Fruit fly (Drosophila melanogaster) whole organism, embryonic: Measurements from ENCODE around the gene CG14511.
A peak's percentile ranks its signal among the peaks of the same experiment; 100 is the strongest.

Experiments used
- BEAF-32 ChIP-seq: fragments of 200-800 bp; sonication (Bioruptor generic); optimal IDR thresholded peaks from 3 replicates; lab custom pipeline; 2017; ENCODE audit warnings: missing biosample characterization, missing genetic modification characterization, mild to moderate bottlenecking, moderate library complexity, missing genetic modification reagents
- CG10267 ChIP-seq: fragments of 200-800 bp; sonication (Bioruptor generic); optimal IDR thresholded peaks from 2 replicates; lab custom pipeline; 2018; ENCODE audit warnings: missing biosample characterization, mild to moderate bottlenecking, missing genetic modification characterization, moderate library complexity
- CG10274 ChIP-seq: fragments of 200-800 bp; sonication (Bioruptor generic); optimal IDR thresholded peaks from 3 replicates; lab custom pipeline; 2017; ENCODE audit warnings: missing biosample characterization, mild to moderate bottlenecking, missing genetic modification characterization
- CG13624 ChIP-seq: fragments of 200-800 bp; sonication (Bioruptor generic); optimal IDR thresholded peaks from 2 replicates; lab custom pipeline; 2016; ENCODE audit warnings: missing biosample characterization, missing genetic modification characterization
- CG1603 ChIP-seq: fragments of 200-800 bp; sonication (Bioruptor generic); optimal IDR thresholded peaks from 2 replicates; lab custom pipeline; 2019; ENCODE audit warnings: missing biosample characterization, mild to moderate bottlenecking, missing genetic modification characterization, moderate library complexity
- CG16813 ChIP-seq: fragments of 200-800 bp; sonication (Bioruptor generic); IDR thresholded peaks from 3 replicates; pipeline ENCODE4 v1.3.6; 2022; ENCODE audit warnings: missing biosample characterization, missing genetic modification characterization; ENCODE audit not compliant: partially characterized antibody
- CG2116 ChIP-seq: fragments of 200-800 bp; sonication (Bioruptor generic); optimal IDR thresholded peaks from 3 replicates; lab custom pipeline; 2018; ENCODE audit warnings: missing biosample characterization, mild to moderate bottlenecking, missing genetic modification characterization
- CG43689 ChIP-seq: fragments of 200-800 bp; sonication (Bioruptor generic); IDR thresholded peaks from 2 replicates; pipeline ENCODE4 v1.3.6; 2022; ENCODE audit warnings: missing biosample characterization, missing genetic modification characterization
- CG6813 ChIP-seq: fragments of 200-800 bp; sonication (Bioruptor generic); optimal IDR thresholded peaks from 2 replicates; lab custom pipeline; 2017; ENCODE audit warnings: missing biosample characterization, missing genetic modification characterization, mild to moderate bottlenecking, moderate library complexity, missing genetic modification reagents
- CG8089 ChIP-seq: fragments of 200-800 bp; sonication (Bioruptor generic); optimal IDR thresholded peaks from 3 replicates; lab custom pipeline; 2016; ENCODE audit warnings: missing biosample characterization, missing genetic modification characterization
- CG8924 ChIP-seq: fragments of 200-800 bp; optimal IDR thresholded peaks from 3 replicates; lab custom pipeline; 2019; ENCODE audit warnings: missing biosample characterization, mild to moderate bottlenecking, missing genetic modification characterization, moderate library complexity
- Camta ChIP-seq: fragments of 200-800 bp; sonication (Bioruptor generic); optimal IDR thresholded peaks from 2 replicates; lab custom pipeline; 2016; ENCODE audit warnings: missing biosample characterization, missing genetic modification characterization
- Fer1 ChIP-seq: fragments of 200-800 bp; sonication (Bioruptor generic); optimal IDR thresholded peaks from 2 replicates; lab custom pipeline; 2017; ENCODE audit warnings: missing biosample characterization, mild to moderate bottlenecking, missing genetic modification characterization
- HLH4C ChIP-seq: fragments of 200-800 bp; sonication (Bioruptor generic); IDR thresholded peaks from 3 replicates; pipeline ENCODE4 v1.3.6; 2022; ENCODE audit warnings: missing biosample characterization, missing genetic modification characterization; ENCODE audit not compliant: partially characterized antibody
- HLHmδ ChIP-seq: fragments of 200-800 bp; sonication (Bioruptor generic); optimal IDR thresholded peaks from 2 replicates; lab custom pipeline; 2018; ENCODE audit warnings: missing biosample characterization, mild to moderate bottlenecking, missing genetic modification characterization, moderate library complexity
- Hey ChIP-seq: fragments of 200-800 bp; sonication (Bioruptor generic); optimal IDR thresholded peaks from 3 replicates; lab custom pipeline; 2018; ENCODE audit warnings: missing biosample characterization, mild to moderate bottlenecking, missing genetic modification characterization
- Hmr ChIP-seq: fragments of 200-800 bp; sonication (Bioruptor generic); optimal IDR thresholded peaks from 3 replicates; lab custom pipeline; 2017; ENCODE audit warnings: mild to moderate bottlenecking, missing biosample characterization, missing genetic modification reagents, missing genetic modification characterization
- Mes4 ChIP-seq: fragments of 200-800 bp; sonication (Bioruptor generic); optimal IDR thresholded peaks from 2 replicates; lab custom pipeline; 2016; ENCODE audit warnings: missing biosample characterization, missing genetic modification characterization
- NK7.1 ChIP-seq: fragments of 200-800 bp; sonication (Bioruptor generic); optimal IDR thresholded peaks from 3 replicates; lab custom pipeline; 2016; ENCODE audit warnings: missing biosample characterization, missing genetic modification characterization
- PHDP ChIP-seq: fragments of 200-800 bp; sonication (Bioruptor generic); optimal IDR thresholded peaks from 3 replicates; lab custom pipeline; 2018; ENCODE audit warnings: missing biosample characterization, mild to moderate bottlenecking, missing genetic modification characterization, moderate library complexity
- Side ChIP-seq: fragments of 200-800 bp; sonication (Bioruptor generic); optimal IDR thresholded peaks from 2 replicates; lab custom pipeline; 2016; ENCODE audit warnings: missing biosample characterization, missing genetic modification characterization
- Sry-β ChIP-seq: fragments of 200-800 bp; sonication (Bioruptor generic); optimal IDR thresholded peaks from 2 replicates; lab custom pipeline; 2018; ENCODE audit warnings: missing biosample characterization, mild to moderate bottlenecking, missing genetic modification characterization, moderate library complexity
- Stat92E ChIP-seq, 3 experiments: fragments of >200 bp in 2 of 3; fragments of 200-800 bp in 1 of 3; sonication (Bioruptor generic) in 1 of 3; optimal IDR thresholded peaks; 2 replicates each; lab custom pipeline; 2017 to 2019; ENCODE audit warnings: missing biosample characterization in 3 of 3, missing genetic modification characterization in 3 of 3, mild to moderate bottlenecking in 1 of 3, moderate library complexity in 1 of 3
- ab ChIP-seq: fragments of 200-800 bp; sonication (Bioruptor generic); optimal IDR thresholded peaks from 2 replicates; lab custom pipeline; 2016; ENCODE audit warnings: missing biosample characterization, missing genetic modification characterization
- aop ChIP-seq: fragments of 200-800 bp; sonication (Bioruptor generic); IDR thresholded peaks from 2 replicates; pipeline ENCODE4 v1.3.6; 2022; ENCODE audit warnings: missing biosample characterization, missing genetic modification characterization
- bcd ChIP-seq: fragments of 200-800 bp; sonication (Bioruptor generic); optimal IDR thresholded peaks from 2 replicates; lab custom pipeline; 2017; ENCODE audit warnings: missing biosample characterization, mild to moderate bottlenecking, missing genetic modification characterization
- bsh ChIP-seq, 2 experiments: fragments of 200-800 bp; sonication (Bioruptor generic); optimal IDR thresholded peaks; 2 replicates each; lab custom pipeline; 2017 to 2018; ENCODE audit warnings: mild to moderate bottlenecking in 2 of 2, missing biosample characterization in 2 of 2, missing genetic modification characterization in 2 of 2, moderate library complexity in 1 of 2
- chinmo ChIP-seq: fragments of 200-800 bp; sonication (Bioruptor generic); IDR thresholded peaks from 4 replicates; pipeline ENCODE4 v1.3.6; 2022; ENCODE audit warnings: missing biosample characterization, missing genetic modification characterization; ENCODE audit not compliant: partially characterized antibody
- crol ChIP-seq: fragments of 200-800 bp; sonication (Bioruptor generic); IDR thresholded peaks from 2 replicates; pipeline ENCODE4 v1.3.6; 2022; ENCODE audit warnings: missing biosample characterization, missing genetic modification characterization
- dysf ChIP-seq: fragments of 200-800 bp; sonication (Bioruptor generic); IDR thresholded peaks from 3 replicates; pipeline ENCODE4 v1.3.6; 2022; ENCODE audit warnings: missing biosample characterization, missing genetic modification characterization
- grau ChIP-seq: fragments of 200-800 bp; optimal IDR thresholded peaks from 3 replicates; lab custom pipeline; 2019; ENCODE audit warnings: missing biosample characterization, mild to moderate bottlenecking, missing genetic modification characterization, moderate library complexity
- ham ChIP-seq: fragments of 200-800 bp; sonication (Bioruptor generic); IDR thresholded peaks from 2 replicates; pipeline ENCODE4 v1.3.6; 2022; ENCODE audit warnings: missing biosample characterization, missing genetic modification characterization
- her ChIP-seq: fragments of 200-800 bp; sonication (Bioruptor generic); optimal IDR thresholded peaks from 2 replicates; lab custom pipeline; 2016; ENCODE audit warnings: missing biosample characterization, missing genetic modification characterization
- hkb ChIP-seq, 2 experiments: fragments of 200-800 bp in 1 of 2; fragments of >200 bp in 1 of 2; sonication (Bioruptor generic) in 1 of 2; IDR thresholded peaks in 1 of 2; optimal IDR thresholded peaks in 1 of 2; 2 replicates each; pipeline versions ENCODE4 v1.3.6 to Lab custom; 2017 to 2022; ENCODE audit warnings: missing biosample characterization in 1 of 2, missing genetic modification characterization in 1 of 2
- hth ChIP-seq: fragments of >200 bp; optimal IDR thresholded peaks from 2 replicates; lab custom pipeline; 2017; ENCODE audit warnings: inconsistent platforms
- mirr ChIP-seq: fragments of 200-800 bp; sonication (Bioruptor generic); optimal IDR thresholded peaks from 3 replicates; lab custom pipeline; 2018; ENCODE audit warnings: missing biosample characterization, mild to moderate bottlenecking, missing genetic modification characterization
- nau ChIP-seq: fragments of 200-800 bp; sonication (Bioruptor generic); optimal IDR thresholded peaks from 3 replicates; lab custom pipeline; 2017; ENCODE audit warnings: missing biosample characterization, mild to moderate bottlenecking, missing genetic modification characterization, missing genetic modification reagents
- nerfin-1 ChIP-seq: fragments of 200-800 bp; sonication (Bioruptor generic); optimal IDR thresholded peaks from 3 replicates; lab custom pipeline; 2019; ENCODE audit warnings: missing biosample characterization, mild to moderate bottlenecking, missing genetic modification characterization, moderate library complexity
- org-1 ChIP-seq: fragments of 200-800 bp; sonication (Bioruptor generic); optimal IDR thresholded peaks from 2 replicates; lab custom pipeline; 2017; ENCODE audit warnings: missing biosample characterization, missing genetic modification characterization
- pho ChIP-seq: fragments of 200-800 bp; sonication (Bioruptor generic); optimal IDR thresholded peaks from 2 replicates; lab custom pipeline; 2016; ENCODE audit warnings: missing biosample characterization, missing genetic modification characterization
- scrt ChIP-seq: fragments of 200-800 bp; sonication (Bioruptor generic); optimal IDR thresholded peaks from 2 replicates; lab custom pipeline; 2018; ENCODE audit warnings: missing biosample characterization, mild to moderate bottlenecking, missing genetic modification characterization, moderate library complexity
- sima ChIP-seq: fragments of 200-800 bp; sonication (Bioruptor generic); optimal IDR thresholded peaks from 2 replicates; lab custom pipeline; 2016; ENCODE audit warnings: missing biosample characterization, missing genetic modification characterization
- sob ChIP-seq: fragments of 200-800 bp; sonication (Bioruptor generic); IDR thresholded peaks from 2 replicates; pipeline ENCODE4 v1.3.6; 2022; ENCODE audit warnings: missing biosample characterization, missing genetic modification characterization
- tin ChIP-seq: fragments of 200-800 bp; sonication (Bioruptor generic); optimal IDR thresholded peaks from 3 replicates; lab custom pipeline; 2016; ENCODE audit warnings: missing biosample characterization, missing genetic modification characterization
- toy ChIP-seq: fragments of 200-800 bp; sonication (Bioruptor generic); IDR thresholded peaks from 2 replicates; pipeline ENCODE4 v1.3.6; 2022; ENCODE audit warnings: missing biosample characterization, missing genetic modification characterization
- unc-4 ChIP-seq: fragments of 200-800 bp; sonication (Bioruptor generic); IDR thresholded peaks from 2 replicates; pipeline ENCODE4 v1.3.6; 2022; ENCODE audit warnings: missing biosample characterization, missing genetic modification characterization; ENCODE audit not compliant: partially characterized antibody
- zen ChIP-seq: fragments of 200-800 bp; sonication (Bioruptor generic); optimal IDR thresholded peaks from 3 replicates; lab custom pipeline; 2018; ENCODE audit warnings: missing biosample characterization, mild to moderate bottlenecking, missing genetic modification characterization, moderate library complexity

The CG14511 gene

dm6 chr3R:29122817-29123611, 23.7 kb downstream of the CG14511 start, which contains the start of the genes yem and Ctl2 (continued):
- TF ChIP-seq sob (GFP tag; lab: Robert Waterston, UW) (peak; percentile 75), HLHmδ (GFP tag; lab: Kevin White, UChicago) (peak; percentile 81), hkb (optimal IDR thresholded peaks at IDR 0.05; lab: Kevin White, UChicago) (peak; percentile 88), hkb (GFP tag; IDR thresholded peaks at IDR 0.05; lab: Robert Waterston, UW) (no peak), bsh (GFP tag; optimal IDR thresholded peaks at IDR 0.05; lab: Kevin White, UChicago) (peak in 1 of 2 experiments; percentile 35), unc-4 (GFP tag; lab: Robert Waterston, UW) (no peak), CG6813 (GFP tag; lab: Kevin White, UChicago) (no peak), CG2116 (GFP tag; lab: Kevin White, UChicago) (peak; percentile 91), CG10274 (GFP tag; lab: Kevin White, UChicago) (peak; percentile 40), toy (GFP tag; lab: Robert Waterston, UW) (no peak), HLH4C (GFP tag; lab: Robert Waterston, UW) (no peak), Sry-β (peak; percentile 93), Hey (tag; lab: Kevin White, UChicago) (peak; percentile 11), crol (GFP tag; lab: Robert Waterston, UW) (peak; percentile 95), nerfin-1 (peak; percentile 81), CG13624 (GFP tag; lab: Kevin White, UChicago) (peak; percentile 87), Fer1 (peak; percentile 47), Mes4 (GFP tag; lab: Kevin White, UChicago) (peak; percentile 64), zen (peak; percentile 40), aop (GFP tag; lab: Robert Waterston, UW) (no peak; the same call in 1 of the 2 replicates), Side (GFP tag; lab: Kevin White, UChicago) (peak; percentile 77), grau (tag; lab: Kevin White, UChicago) (peak; percentile 72), NK7.1 (GFP tag; lab: Kevin White, UChicago) (peak; percentile 42), CG16813 (GFP tag; lab: Robert Waterston, UW) (peak; percentile 7; the same call in 1 of the 3 replicates), chinmo (peak; percentile 79; the same call in 1 of the 4 replicates), sima (GFP tag; lab: Kevin White, UChicago) (peak; percentile 2), her (GFP tag; lab: Kevin White, UChicago) (peak; percentile 45), tin (GFP tag; lab: Kevin White, UChicago) (peak; percentile 84), ham (GFP tag; lab: Robert Waterston, UW) (no peak; the same call in 1 of the 2 replicates), CG8924 (tag; lab: Kevin White, UChicago) (peak; percentile 50)

- no peak for TF ChIP-seq Camta
- TF ChIP-seq ab (GFP tag; lab: Kevin White, UChicago): no peak
- TF ChIP-seq CG8924 (tag; lab: Kevin White, UChicago): peak; percentile 25
- TF ChIP-seq Stat92E (GFP tag; optimal IDR thresholded peaks at IDR 0.05; lab: Kevin White, UChicago): peak in 1 of 3 experiments; percentile 11
- TF ChIP-seq tin (GFP tag; lab: Kevin White, UChicago): no peak
- no peak for TF ChIP-seq nau
- TF ChIP-seq Hmr (GFP tag; lab: Kevin White, UChicago): peak; percentile 30
- peak; percentile 1 for TF ChIP-seq scrt (GFP tag; lab: Kevin White, UChicago)
- peak; percentile 48 for TF ChIP-seq CG1603 (tag; lab: Kevin White, UChicago)
- TF ChIP-seq PHDP (tag; lab: Kevin White, UChicago): peak; percentile 31
- no peak for TF ChIP-seq CG43689 (GFP tag; lab: Robert Waterston, UW)
- no peak for TF ChIP-seq pho (GFP tag; lab: Kevin White, UChicago)
- no peak for TF ChIP-seq hth (lab: Kevin White, UChicago)
- TF ChIP-seq CG10267 (tag; lab: Kevin White, UChicago): peak; percentile 99
- peak; percentile 12 for TF ChIP-seq mirr
- no peak for TF ChIP-seq CG8089 (GFP tag; lab: Kevin White, UChicago)
- TF ChIP-seq dysf (GFP tag; lab: Robert Waterston, UW): no peak
- TF ChIP-seq org-1 (GFP tag; lab: Kevin White, UChicago): no peak
- no peak for TF ChIP-seq bcd
- TF ChIP-seq BEAF-32: peak; percentile 85
Observed at dm6 chr3R:29116167-29116725, 30.4 kb downstream of the CG14511 start, which contains the start of gene Atg14. Atg14 (plus strand) TSS chr3R:29116391.
